Worm (Caenorhabditis elegans) whole organism, L4/young adult: ENCODE data around the gene nlp-16.
"Not testable (repeated sequence)": the region's sequence is repeated elsewhere in the genome, so short reads cannot be mapped to it uniquely, and the experiment has no call there.

Source experiments
- W03F9.2 ChIP-seq: fragments of 150-350 bp; optimal IDR thresholded peaks from 2 replicates; lab custom pipeline; 2014; ENCODE audit warnings: missing biosample characterization, missing genetic modification characterization
- dao-5 ChIP-seq: sonication (generic microtip); optimal IDR thresholded peaks from 2 replicates; lab custom pipeline; 2016; ENCODE audit warnings: missing genotype, missing genetic modification characterization, moderate library complexity, missing compliant biosample characterization
- him-1 ChIP-seq: sonication (generic microtip); optimal IDR thresholded peaks from 2 replicates; lab custom pipeline; 2016; ENCODE audit warnings: missing genotype, missing genetic modification reagents, missing genetic modification characterization, missing compliant biosample characterization

The nlp-16 gene

ce11 chrIV:6266499-6266898, 6.9 kb upstream of the nlp-16 start, which contains the start of gene srv-29:
srv-29 (minus strand) TSS chrIV:6266599.
- TF ChIP-seq him-1 (tag; lab: Kevin White, UChicago): no peak
- no peak for TF ChIP-seq W03F9.2 (tag; lab: Kevin White, UChicago)
- TF ChIP-seq dao-5 (tag; lab: Kevin White, UChicago): no peak

ce11 chrIV:6263244-6263643, 3.6 kb upstream of the nlp-16 start, which contains the start of gene srv-28:
srv-28 (minus strand) TSS chrIV:6263344.
- TF ChIP-seq W03F9.2 (tag; lab: Kevin White, UChicago): no peak
- TF ChIP-seq dao-5 (tag; lab: Kevin White, UChicago): no peak
- no peak for TF ChIP-seq him-1 (tag; lab: Kevin White, UChicago)

ce11 chrIV:6258967-6259366, 665 bp downstream of the nlp-16 start:
- TF ChIP-seq W03F9.2 (tag; lab: Kevin White, UChicago) (no peak), dao-5 (tag; lab: Kevin White, UChicago) (no peak), him-1 (tag; lab: Kevin White, UChicago) (no peak)

ce11 chrIV:6254635-6255034, 5.0 kb downstream of the nlp-16 start, which contains the start of gene T13A10.64:
T13A10.64 (plus strand) TSS chrIV:6254935.
- TF ChIP-seq dao-5 (tag; lab: Kevin White, UChicago) (no peak), him-1 (tag; lab: Kevin White, UChicago) (no peak), W03F9.2 (tag; lab: Kevin White, UChicago) (no peak)

- not testable (repeated sequence) for TF ChIP-seq W03F9.2, him-1, dao-5 (tag; lab: Kevin White, UChicago)
These were observed 6.6 kb downstream of the nlp-16 start, which contains the start of gene T13A10.2 for ce11 chrIV:6253000-6253399. T13A10.2 (plus strand) TSS chrIV:6253300.

- TF ChIP-seq him-1 (tag; lab: Kevin White, UChicago) (no peak), W03F9.2 (tag; lab: Kevin White, UChicago) (no peak), dao-5 (tag; lab: Kevin White, UChicago) (no peak)
These were observed 10.0 kb downstream of the nlp-16 start, which contains the start of gene F58F9.1 for ce11 chrIV:6249591-6249990. F58F9.1 (plus strand) TSS chrIV:6249841.

- TF ChIP-seq W03F9.2 (tag; lab: Kevin White, UChicago) (no peak), dao-5 (tag; lab: Kevin White, UChicago) (no peak), him-1 (tag; lab: Kevin White, UChicago) (no peak)
These were observed 11.1 kb downstream of the nlp-16 start, which contains the start of gene acox-3 for ce11 chrIV:6248486-6248885. acox-3 (minus strand) TSS chrIV:6248492.

ce11 chrIV:6239993-6240392, 19.6 kb downstream of the nlp-16 start, which contains the start of gene F58F9.9:
F58F9.9 (plus strand) TSS chrIV:6240293.
- TF ChIP-seq dao-5 (tag; lab: Kevin White, UChicago): no peak
- TF ChIP-seq W03F9.2 (tag; lab: Kevin White, UChicago): no peak
- no peak for TF ChIP-seq him-1 (tag; lab: Kevin White, UChicago)

- TF ChIP-seq dao-5 (tag; lab: Kevin White, UChicago) (no peak), W03F9.2 (tag; lab: Kevin White, UChicago) (no peak), him-1 (tag; lab: Kevin White, UChicago) (no peak)
These were observed 22.0 kb downstream of the nlp-16 start, which contains the start of the genes F58F9.6 and F58F9.8 for ce11 chrIV:6237508-6238227. F58F9.6 (minus strand) TSS chrIV:6237608. F58F9.8 (plus strand) TSS chrIV:6238177.

- TF ChIP-seq W03F9.2 (tag; lab: Kevin White, UChicago): no peak
- no peak for TF ChIP-seq him-1 (tag; lab: Kevin White, UChicago)
- TF ChIP-seq dao-5 (tag; lab: Kevin White, UChicago): no peak
These were observed 26.8 kb downstream of the nlp-16 start, which contains the start of gene F58F9.3 for ce11 chrIV:6232769-6233290. F58F9.3 (plus strand) TSS chrIV:6233240.

- no peak for TF ChIP-seq W03F9.2 (tag; lab: Kevin White, UChicago)
- no peak for TF ChIP-seq dao-5 (tag; lab: Kevin White, UChicago)
- TF ChIP-seq him-1 (tag; lab: Kevin White, UChicago): no peak
These were observed 29.0 kb downstream of the nlp-16 start, which contains the start of gene F58F9.4 for ce11 chrIV:6230560-6231073. F58F9.4 (plus strand) TSS chrIV:6231023.

- TF ChIP-seq him-1 (tag; lab: Kevin White, UChicago) (no peak), dao-5 (tag; lab: Kevin White, UChicago) (no peak), W03F9.2 (tag; lab: Kevin White, UChicago) (no peak)
These were observed 31.7 kb downstream of the nlp-16 start, which contains the start of gene C49A9.1 for ce11 chrIV:6227974-6228373. C49A9.1 (plus strand) TSS chrIV:6228190.

- no peak for TF ChIP-seq dao-5 (tag; lab: Kevin White, UChicago)
- TF ChIP-seq him-1 (tag; lab: Kevin White, UChicago): no peak
- TF ChIP-seq W03F9.2 (tag; lab: Kevin White, UChicago): no peak
These were observed 34.5 kb downstream of the nlp-16 start, which contains the start of gene C49A9.2 for ce11 chrIV:6225143-6225542. C49A9.2 (plus strand) TSS chrIV:6225443.
